Fruit fly (Drosophila melanogaster) whole organism, embryonic: ENCODE measurements around the gene ct.
"Not testable (repeated sequence)": the region's sequence is repeated elsewhere in the genome, so short reads cannot be mapped to it uniquely, and the experiment has no call there.

Experiments
- ATbp ChIP-seq: fragments of 200-800 bp; sonication (Bioruptor generic); optimal IDR thresholded peaks from 2 replicates; lab custom pipeline; 2017; ENCODE audit warnings: missing biosample characterization, mild to moderate bottlenecking, missing genetic modification characterization, missing genetic modification reagents
- Awh ChIP-seq: fragments of 200-800 bp; sonication (Bioruptor generic); IDR thresholded peaks from 2 replicates; pipeline ENCODE4, ENCODE4 v1.3.6; 2022; ENCODE audit warnings: missing biosample characterization, missing genetic modification characterization
- Blimp-1 ChIP-seq: fragments of 200-800 bp; sonication (Bioruptor generic); optimal IDR thresholded peaks from 3 replicates; lab custom pipeline; 2018; ENCODE audit warnings: missing biosample characterization, missing genetic modification characterization, mild to moderate bottlenecking, moderate library complexity, missing genetic modification reagents
- CG10543 ChIP-seq: fragments of 200-800 bp; sonication (Bioruptor generic); optimal IDR thresholded peaks from 3 replicates; lab custom pipeline; 2017; ENCODE audit warnings: missing biosample characterization, mild to moderate bottlenecking, missing genetic modification characterization, moderate library complexity
- CG11085 ChIP-seq: fragments of 200-800 bp; sonication (Bioruptor generic); IDR thresholded peaks from 2 replicates; pipeline ENCODE4 v1.3.6; 2022; ENCODE audit warnings: missing biosample characterization, missing genetic modification characterization
- CG11398 ChIP-seq: fragments of 200-800 bp; sonication (Bioruptor generic); optimal IDR thresholded peaks from 2 replicates; lab custom pipeline; 2016; ENCODE audit warnings: missing biosample characterization, missing genetic modification characterization
- CG12104 ChIP-seq: fragments of 200-800 bp; sonication (Bioruptor generic); optimal IDR thresholded peaks from 3 replicates; lab custom pipeline; 2016; ENCODE audit warnings: missing biosample characterization, missing genetic modification characterization
- CG12391 ChIP-seq: fragments of 200-800 bp; sonication (Bioruptor generic); optimal IDR thresholded peaks from 3 replicates; lab custom pipeline; 2018; ENCODE audit warnings: missing biosample characterization, mild to moderate bottlenecking, missing genetic modification characterization, moderate library complexity
- CG13424 ChIP-seq: fragments of 200-800 bp; sonication (Bioruptor generic); optimal IDR thresholded peaks from 2 replicates; lab custom pipeline; 2019; ENCODE audit warnings: missing biosample characterization, mild to moderate bottlenecking, missing genetic modification characterization, moderate library complexity
- CG15696 ChIP-seq: fragments of 200-800 bp; sonication (Bioruptor generic); optimal IDR thresholded peaks from 2 replicates; lab custom pipeline; 2019; ENCODE audit warnings: missing biosample characterization, mild to moderate bottlenecking, missing genetic modification characterization, moderate library complexity
- CG1603 ChIP-seq: fragments of 200-800 bp; sonication (Bioruptor generic); optimal IDR thresholded peaks from 2 replicates; lab custom pipeline; 2019; ENCODE audit warnings: missing biosample characterization, mild to moderate bottlenecking, missing genetic modification characterization, moderate library complexity
- CG16863 ChIP-seq: fragments of 200-800 bp; sonication (Bioruptor generic); optimal IDR thresholded peaks from 3 replicates; lab custom pipeline; 2016; ENCODE audit warnings: missing biosample characterization, missing genetic modification characterization
- CG17912 ChIP-seq: fragments of 200-800 bp; sonication (Bioruptor generic); optimal IDR thresholded peaks from 2 replicates; lab custom pipeline; 2018; ENCODE audit warnings: missing biosample characterization, mild to moderate bottlenecking, missing genetic modification characterization
- CG18599 ChIP-seq: fragments of 200-800 bp; sonication (Bioruptor generic); optimal IDR thresholded peaks from 3 replicates; lab custom pipeline; 2017; ENCODE audit warnings: missing biosample characterization, missing genetic modification characterization, mild to moderate bottlenecking, moderate library complexity, missing genetic modification reagents
- CG2199 ChIP-seq: fragments of 200-800 bp; sonication (Bioruptor generic); IDR thresholded peaks from 3 replicates; pipeline ENCODE4 v1.3.6; 2022; ENCODE audit warnings: missing biosample characterization, missing genetic modification characterization
- CG34376 ChIP-seq: fragments of 200-800 bp; sonication (Bioruptor generic); optimal IDR thresholded peaks from 2 replicates; lab custom pipeline; 2018; ENCODE audit warnings: missing biosample characterization, mild to moderate bottlenecking, missing genetic modification characterization
- CG6689 ChIP-seq: fragments of 200-800 bp; sonication (Bioruptor generic); IDR thresholded peaks from 2 replicates; pipeline ENCODE4 v1.3.6; 2022; ENCODE audit warnings: missing biosample characterization, missing genetic modification characterization
- CG7372 ChIP-seq: fragments of 200-800 bp; sonication (Bioruptor generic); IDR thresholded peaks from 2 replicates; pipeline ENCODE4 v1.3.6; 2022; ENCODE audit warnings: missing biosample characterization, missing genetic modification characterization
- CG8359 ChIP-seq: fragments of 200-800 bp; sonication (Bioruptor generic); optimal IDR thresholded peaks from 2 replicates; lab custom pipeline; 2017; ENCODE audit warnings: missing biosample characterization, mild to moderate bottlenecking, missing genetic modification characterization, borderline replicate concordance
- CkIIα-i1 ChIP-seq: fragments of 200-800 bp; sonication (Bioruptor generic); IDR thresholded peaks from 2 replicates; pipeline ENCODE4 v1.3.6; 2022; ENCODE audit warnings: missing biosample characterization, missing genetic modification characterization
- Dbx ChIP-seq: fragments of 200-800 bp; sonication (Bioruptor generic); IDR thresholded peaks from 3 replicates; pipeline ENCODE4 v1.3.6; 2022; ENCODE audit warnings: missing biosample characterization, missing genetic modification characterization
- Deaf1 ChIP-seq: fragments of 200-800 bp; optimal IDR thresholded peaks from 3 replicates; lab custom pipeline; 2019; ENCODE audit warnings: missing biosample characterization, mild to moderate bottlenecking, missing genetic modification characterization, moderate library complexity
- Dek ChIP-seq: fragments of 200-800 bp; sonication (Bioruptor generic); optimal IDR thresholded peaks from 3 replicates; lab custom pipeline; 2019; ENCODE audit warnings: missing biosample characterization, mild to moderate bottlenecking, missing genetic modification characterization, moderate library complexity
- Gsc ChIP-seq: fragments of 200-800 bp; sonication (Bioruptor generic); IDR thresholded peaks from 2 replicates; pipeline ENCODE4 v1.3.6; 2022; ENCODE audit warnings: missing biosample characterization, missing genetic modification characterization
- Gug ChIP-seq: fragments of 200-800 bp; sonication (Bioruptor generic); IDR thresholded peaks from 4 replicates; pipeline ENCODE4 v1.3.6; 2022; ENCODE audit warnings: missing biosample characterization, missing genetic modification characterization
- Hey ChIP-seq: fragments of 200-800 bp; sonication (Bioruptor generic); optimal IDR thresholded peaks from 3 replicates; lab custom pipeline; 2018; ENCODE audit warnings: missing biosample characterization, mild to moderate bottlenecking, missing genetic modification characterization
- Hmx ChIP-seq: fragments of 200-800 bp; sonication (Bioruptor generic); optimal IDR thresholded peaks from 2 replicates; lab custom pipeline; 2016; ENCODE audit warnings: missing biosample characterization, missing genetic modification characterization
- Hr3 ChIP-seq: fragments of 200-800 bp; sonication (Bioruptor generic); optimal IDR thresholded peaks from 3 replicates; lab custom pipeline; 2016; ENCODE audit warnings: missing biosample characterization, missing genetic modification characterization
- Myb ChIP-seq: fragments of 200-800 bp; sonication (Bioruptor generic); optimal IDR thresholded peaks from 2 replicates; lab custom pipeline; 2016; ENCODE audit warnings: missing biosample characterization, missing genetic modification characterization
- Oli ChIP-seq: fragments of 200-800 bp; sonication (Bioruptor generic); optimal IDR thresholded peaks from 2 replicates; lab custom pipeline; 2018; ENCODE audit warnings: missing biosample characterization, mild to moderate bottlenecking, missing genetic modification characterization, moderate library complexity
- Side ChIP-seq: fragments of 200-800 bp; sonication (Bioruptor generic); optimal IDR thresholded peaks from 2 replicates; lab custom pipeline; 2016; ENCODE audit warnings: missing biosample characterization, missing genetic modification characterization
- ab ChIP-seq: fragments of 200-800 bp; sonication (Bioruptor generic); optimal IDR thresholded peaks from 2 replicates; lab custom pipeline; 2016; ENCODE audit warnings: missing biosample characterization, missing genetic modification characterization
- aop ChIP-seq: fragments of 200-800 bp; sonication (Bioruptor generic); IDR thresholded peaks from 2 replicates; pipeline ENCODE4 v1.3.6; 2022; ENCODE audit warnings: missing biosample characterization, missing genetic modification characterization
- ara ChIP-seq: fragments of 200-800 bp; sonication (Bioruptor generic); IDR thresholded peaks from 2 replicates; pipeline ENCODE4 v1.3.6; 2022; ENCODE audit warnings: missing biosample characterization, missing genetic modification characterization
- ash1 ChIP-seq: fragments of 200-800 bp; sonication (Bioruptor generic); optimal IDR thresholded peaks from 2 replicates; lab custom pipeline; 2018; ENCODE audit warnings: missing biosample characterization, mild to moderate bottlenecking, missing genetic modification characterization
- chn ChIP-seq: fragments of 200-800 bp; sonication (Bioruptor generic); optimal IDR thresholded peaks from 2 replicates; lab custom pipeline; 2016; ENCODE audit warnings: missing biosample characterization, missing genetic modification characterization
- ci ChIP-seq: fragments of 200-800 bp; sonication (Bioruptor generic); IDR thresholded peaks from 3 replicates; pipeline ENCODE4 v1.3.6; 2022; ENCODE audit warnings: missing biosample characterization, missing genetic modification characterization
- dpn ChIP-seq, 2 experiments: fragments of 200-800 bp; sonication (Bioruptor generic); optimal IDR thresholded peaks; 3 replicates each; lab custom pipeline; 2016; ENCODE audit warnings: missing biosample characterization in 2 of 2, missing genetic modification characterization in 2 of 2
- ewg ChIP-seq: fragments of 200-800 bp; sonication (Bioruptor generic); optimal IDR thresholded peaks from 3 replicates; lab custom pipeline; 2017; ENCODE audit warnings: mild to moderate bottlenecking, missing biosample characterization, missing genetic modification reagents, missing genetic modification characterization
- gce ChIP-seq: fragments of 200-800 bp; sonication (Bioruptor generic); IDR thresholded peaks from 3 replicates; pipeline ENCODE4 v1.3.6; 2022; ENCODE audit warnings: missing biosample characterization, missing genetic modification characterization
- hkb ChIP-seq, 2 experiments: fragments of 200-800 bp in 1 of 2; fragments of >200 bp in 1 of 2; sonication (Bioruptor generic) in 1 of 2; IDR thresholded peaks in 1 of 2; optimal IDR thresholded peaks in 1 of 2; 2 replicates each; pipeline versions ENCODE4 v1.3.6 to Lab custom; 2017 to 2022; ENCODE audit warnings: missing biosample characterization in 1 of 2, missing genetic modification characterization in 1 of 2
- jumu ChIP-seq: fragments of 200-800 bp; sonication (Bioruptor generic); optimal IDR thresholded peaks from 3 replicates; lab custom pipeline; 2016; ENCODE audit warnings: missing biosample characterization, missing genetic modification characterization
- nmo ChIP-seq: fragments of 200-800 bp; sonication (Bioruptor generic); optimal IDR thresholded peaks from 2 replicates; lab custom pipeline; 2018; ENCODE audit warnings: missing biosample characterization, mild to moderate bottlenecking, missing genetic modification characterization, moderate library complexity
- repo ChIP-seq: fragments of 200-800 bp; sonication (Bioruptor generic); optimal IDR thresholded peaks from 2 replicates; lab custom pipeline; 2016; ENCODE audit warnings: missing biosample characterization, missing genetic modification characterization
- sqz ChIP-seq: fragments of 200-800 bp; sonication (Bioruptor generic); optimal IDR thresholded peaks from 3 replicates; lab custom pipeline; 2018; ENCODE audit warnings: missing biosample characterization, mild to moderate bottlenecking, missing genetic modification characterization
- ssp ChIP-seq: fragments of 200-800 bp; sonication (Bioruptor generic); IDR thresholded peaks from 2 replicates; pipeline ENCODE4 v1.3.6; 2022; ENCODE audit warnings: missing biosample characterization, missing genetic modification characterization
- unpg ChIP-seq: fragments of 200-800 bp; sonication (Bioruptor generic); optimal IDR thresholded peaks from 3 replicates; lab custom pipeline; 2018; ENCODE audit warnings: missing biosample characterization, mild to moderate bottlenecking, missing genetic modification characterization, moderate library complexity
- vvl ChIP-seq: fragments of 200-800 bp; sonication (Bioruptor generic); IDR thresholded peaks from 2 replicates; pipeline ENCODE4 v1.3.6; 2022; ENCODE audit warnings: missing biosample characterization, missing genetic modification characterization

ct gene

dm6 chrX:7703001-7703864 lies 95.0 kb downstream of the ct start (continued):
- TF ChIP-seq Hr3 (GFP tag; lab: Kevin White, UChicago) (peak; percentile 13), CG8359 (GFP tag; lab: Kevin White, UChicago) (peak; percentile 75), CG7372 (GFP tag; lab: Robert Waterston, UW) (peak; percentile 50), ara (peak; percentile 64), CG18599 (GFP tag; lab: Kevin White, UChicago) (peak; percentile 85), CG10543 (GFP tag; lab: Kevin White, UChicago) (peak; percentile 93), Myb (GFP tag; lab: Kevin White, UChicago) (peak; percentile 31), CG12104 (GFP tag; lab: Kevin White, UChicago) (peak; percentile 49), Awh (GFP tag; lab: Robert Waterston, UW) (peak; percentile 55), CG15696 (peak; percentile 51), Gug (GFP tag; lab: Robert Waterston, UW) (peak; percentile 51), CkIIα-i1 (GFP tag; lab: Robert Waterston, UW) (0 out of 2 replicates have a peak, but pooled peaks have one; percentile 39), ash1 (GFP tag; lab: Kevin White, UChicago) (peak; percentile 66), ci (GFP tag; lab: Robert Waterston, UW) (peak; percentile 87), jumu (GFP tag; lab: Kevin White, UChicago) (peak; percentile 94), ssp (peak; percentile 54), Side (GFP tag; lab: Kevin White, UChicago) (peak; percentile 93), dpn (GFP tag; optimal IDR thresholded peaks at IDR 0.05; lab: Kevin White, UChicago) (peak; percentile 36 to 97), Dek (tag; lab: Kevin White, UChicago) (peak; percentile 66), CG13424 (tag; lab: Kevin White, UChicago) (peak; percentile 70), chn (GFP tag; lab: Kevin White, UChicago) (peak; percentile 36), ewg (GFP tag; lab: Kevin White, UChicago) (peak; percentile 2), Blimp-1 (GFP tag; lab: Kevin White, UChicago) (peak; percentile 62), CG2199 (GFP tag; lab: Robert Waterston, UW) (peak; percentile 54; the same call in 1 of the 3 replicates), CG16863 (GFP tag; lab: Kevin White, UChicago) (peak; percentile 16), vvl (peak; percentile 83), Hmx (peak; percentile 91), CG12391 (tag; lab: Kevin White, UChicago) (peak; percentile 43), ab (peak; percentile 25), CG1603 (tag; lab: Kevin White, UChicago) (peak; percentile 70), CG17912 (GFP tag; lab: Kevin White, UChicago) (peak; percentile 29), CG34376 (GFP tag; lab: Kevin White, UChicago) (peak; percentile 84), hkb (GFP tag; IDR thresholded peaks at IDR 0.05; lab: Robert Waterston, UW) (peak; percentile 49), ATbp (GFP tag; lab: Kevin White, UChicago) (peak; percentile 18), sqz (GFP tag; lab: Kevin White, UChicago) (peak; percentile 54), Oli (peak; percentile 21), gce (GFP tag; lab: Robert Waterston, UW) (peak; percentile 63), Hey (tag; lab: Kevin White, UChicago) (peak; percentile 30), nmo (GFP tag; lab: Kevin White, UChicago) (peak; percentile 96), repo (GFP tag; lab: Kevin White, UChicago) (peak; percentile 32), Deaf1 (peak; percentile 42), CG11085 (GFP tag; lab: Robert Waterston, UW) (peak; percentile 40), Gsc (peak; percentile 55), unpg (GFP tag; lab: Kevin White, UChicago) (peak; percentile 58), Dbx (peak; percentile 76; the same call in 2 of the 3 replicates), CG11398 (GFP tag; lab: Kevin White, UChicago) (peak; percentile 19), aop (GFP tag; lab: Robert Waterston, UW) (0 out of 2 replicates have a peak, but pooled peaks have one; percentile 10), CG6689 (peak; percentile 56)
- not testable (repeated sequence) for TF ChIP-seq hkb (optimal IDR thresholded peaks at IDR 0.05; lab: Kevin White, UChicago)
- TF ChIP-seq, all 482 proteins: peak for 323; not testable (repeated sequence) for 159
